Worm (Caenorhabditis elegans): ENCODE data around the gene T01D1.5.

Gene T01D1.5

DNA sequence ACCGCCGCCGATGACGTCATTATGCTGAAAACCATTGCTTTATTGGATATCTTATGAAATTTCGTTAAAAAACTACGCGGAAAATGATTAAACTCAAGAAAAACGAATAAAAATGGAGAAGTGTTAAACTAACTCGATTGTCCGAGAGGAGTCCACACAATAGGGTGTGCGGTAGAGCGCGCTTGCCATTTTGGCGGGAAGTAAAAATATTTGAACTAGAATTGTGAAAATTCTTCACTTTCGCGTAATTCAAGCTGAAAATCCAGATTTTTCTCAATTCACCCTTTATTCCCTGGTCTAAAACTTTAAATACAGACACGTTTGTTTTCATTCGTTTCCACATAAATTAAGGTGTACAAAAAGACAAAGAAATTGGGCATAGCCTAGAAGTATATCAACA lies 27.7 kb upstream of the T01D1.5 start, which contains the start of gene F48A11.4 (continued):
- TF ChIP-seq ama-1 (optimal IDR thresholded peaks at IDR 0.05) (peak; percentile 93), fkh-10 (GFP tag; optimal IDR thresholded peaks at IDR 0.05) (peak; percentile 51), lsy-12 (tag; optimal IDR thresholded peaks at IDR 0.05) (peak; percentile 92), skn-1 (tag; optimal IDR thresholded peaks at IDR 0.05) (peak; percentile 92), ceh-16 (tag; optimal IDR thresholded peaks at IDR 0.05) (no peak), R02D3.7 (tag; optimal IDR thresholded peaks at IDR 0.05) (peak; percentile 78), nfya-1 (tag; optimal IDR thresholded peaks at IDR 0.05; ENCODE audit: insufficient read depth) (peak; percentile 94), nhr-25 (tag; optimal IDR thresholded peaks at IDR 0.05) (peak; percentile 94), snpc-4 (tag; optimal IDR thresholded peaks at IDR 0.05) (peak; percentile 74), daf-12 (tag; optimal IDR thresholded peaks at IDR 0.05) (no peak), tbx-2 (tag; optimal IDR thresholded peaks at IDR 0.05) (peak; percentile 89), elt-2 (tag; optimal IDR thresholded peaks at IDR 0.05) (peak; percentile 64), fkh-2 (tag; optimal IDR thresholded peaks at IDR 0.05) (no peak), nhr-67 (tag; optimal IDR thresholded peaks at IDR 0.05) (no peak)

DNA sequence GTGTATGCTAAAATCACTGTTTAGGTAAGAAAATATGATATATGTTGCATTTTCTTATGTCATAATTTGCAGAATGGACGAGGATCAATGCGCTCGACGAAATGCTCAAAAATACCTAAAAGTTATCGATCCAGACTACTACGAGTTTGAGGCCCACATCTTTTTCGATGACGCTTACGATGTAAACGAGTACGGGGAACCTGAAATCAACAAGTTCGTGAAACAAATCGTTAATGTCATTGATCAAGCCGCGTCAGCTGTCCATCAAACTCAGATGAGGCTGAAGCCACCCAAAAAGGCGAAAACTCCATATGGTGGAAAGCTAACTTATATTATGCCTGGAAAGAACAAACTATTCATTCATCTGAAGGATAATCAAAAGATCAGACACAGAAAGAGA lies 19.2 kb upstream of the T01D1.5 start:
- TF ChIP-seq aly-2 (tag; optimal IDR thresholded peaks at IDR 0.05) (no peak), nhr-23 (tag; optimal IDR thresholded peaks at IDR 0.05) (no peak), tbx-2 (tag; optimal IDR thresholded peaks at IDR 0.05) (no peak), unc-62 (GFP tag; optimal IDR thresholded peaks at IDR 0.05) (no peak), ama-1 (optimal IDR thresholded peaks at IDR 0.05) (no peak)

DNA sequence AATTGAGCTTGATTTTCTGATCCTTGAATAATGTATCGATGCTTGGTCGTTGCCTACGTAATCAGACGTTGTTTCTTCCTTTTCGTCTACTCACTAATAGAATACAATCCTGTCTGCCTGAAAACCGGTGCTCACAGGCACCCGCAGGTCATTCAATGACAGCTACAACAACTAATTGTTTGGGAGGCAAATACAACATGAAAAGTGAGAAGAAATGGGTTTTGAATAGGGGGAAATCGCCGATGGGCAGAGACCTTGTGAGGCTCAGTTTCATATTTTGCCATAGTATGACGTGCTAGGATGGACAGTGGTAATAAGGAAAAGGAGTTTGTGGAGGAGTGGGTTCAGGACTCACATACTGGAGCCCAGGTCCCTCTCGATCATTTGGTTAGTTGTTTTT lies 7.8 kb upstream of the T01D1.5 start, which contains the start of gene chs-2:
TSS of gene chs-2 (plus strand) at position 301 of the 400 bp plus-strand sequence.
- TF ChIP-seq ama-1 (optimal IDR thresholded peaks at IDR 0.05) (no peak), tbx-2 (tag; optimal IDR thresholded peaks at IDR 0.05) (no peak), nhr-237 (tag; optimal IDR thresholded peaks at IDR 0.05) (no peak), nhr-76 (tag; optimal IDR thresholded peaks at IDR 0.05) (no peak), elt-2 (tag; optimal IDR thresholded peaks at IDR 0.05) (no peak), nhr-67 (tag; optimal IDR thresholded peaks at IDR 0.05) (no peak), ztf-11 (tag; optimal IDR thresholded peaks at IDR 0.05) (no peak)

DNA sequence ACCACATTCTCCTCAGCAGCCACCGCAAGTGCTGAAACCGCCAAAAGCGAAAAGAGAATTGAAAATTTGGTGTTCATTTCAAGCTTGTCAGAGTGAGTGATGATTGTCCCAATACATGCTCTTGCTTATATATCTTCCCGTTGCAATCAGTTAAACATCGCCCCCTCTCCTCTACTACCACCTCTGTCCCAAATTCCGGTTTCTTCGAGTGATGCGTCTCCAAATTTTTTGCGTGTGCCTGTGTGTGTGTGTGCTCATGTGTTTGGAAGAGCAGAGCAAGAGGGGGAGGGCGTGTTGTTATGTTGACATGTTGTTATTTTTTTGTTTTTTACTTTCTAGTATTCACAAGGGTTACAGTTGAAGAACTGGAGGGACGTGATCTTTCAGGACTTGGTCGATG lies 5.6 kb upstream of the T01D1.5 start, which contains the start of gene abu-11:
TSS of gene abu-11 (minus strand) at position 101 of the 400 bp plus-strand sequence.
- TF ChIP-seq mdl-1 (tag; optimal IDR thresholded peaks at IDR 0.05) (no peak), ZK546.5 (tag; optimal IDR thresholded peaks at IDR 0.05) (no peak), nhr-76 (tag; optimal IDR thresholded peaks at IDR 0.05) (no peak), pqm-1 (tag; optimal IDR thresholded peaks at IDR 0.05) (no peak), sea-2 (GFP tag; optimal IDR thresholded peaks at IDR 0.05) (no peak), nhr-43 (tag; optimal IDR thresholded peaks at IDR 0.05; ENCODE audit: poor library complexity, severe bottlenecking) (no peak), egl-27 (tag; optimal IDR thresholded peaks at IDR 0.05) (no peak), tbx-2 (tag; optimal IDR thresholded peaks at IDR 0.05) (no peak), egl-5 (tag; optimal IDR thresholded peaks at IDR 0.05) (no peak)

DNA sequence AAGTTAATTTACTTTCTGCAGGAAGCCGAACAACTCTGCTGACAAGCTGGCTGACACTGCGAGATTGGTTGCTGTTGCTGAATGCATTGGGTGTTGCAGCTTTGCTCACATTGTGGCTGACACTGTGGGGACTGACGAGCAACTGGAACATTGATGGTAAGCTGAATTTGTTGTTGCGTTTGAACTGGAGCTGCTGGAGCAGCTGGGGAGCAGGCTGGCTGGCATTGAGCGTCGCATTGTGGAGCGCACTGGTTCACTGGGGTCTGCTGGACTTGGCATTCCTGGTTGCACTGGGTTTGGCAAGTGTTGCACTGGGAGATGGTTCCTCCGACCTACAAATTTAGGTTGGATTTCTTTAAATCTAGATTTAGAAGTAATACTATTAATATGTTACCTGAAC lies 3.7 kb upstream of the T01D1.5 start:
- TF ChIP-seq pha-4 (tag; optimal IDR thresholded peaks at IDR 0.05) = no peak
- no peak for TF ChIP-seq ceh-16 (tag; optimal IDR thresholded peaks at IDR 0.05)
- TF ChIP-seq egl-5 (tag; optimal IDR thresholded peaks at IDR 0.05) = no peak

DNA sequence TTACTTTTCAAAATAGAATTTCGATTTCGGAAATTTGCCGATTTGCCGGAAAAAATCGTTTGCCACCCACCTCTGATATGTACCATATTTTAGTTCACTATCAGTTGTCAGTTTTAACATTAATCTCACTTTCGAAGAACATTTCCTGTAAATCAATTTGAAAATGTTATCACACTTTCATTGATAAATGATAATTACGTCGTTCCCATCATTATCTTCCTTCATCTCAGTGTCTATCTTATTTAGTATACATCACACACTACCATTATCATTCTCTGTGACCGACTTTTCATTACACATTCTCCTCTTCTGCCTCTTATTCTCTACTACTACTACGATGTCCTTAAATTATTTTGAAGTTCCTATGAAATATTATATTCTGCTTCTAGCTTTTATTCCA lies 2.4 kb downstream of the T01D1.5 start, which contains the start of gene T01D1.8:
TSS of gene T01D1.8 (plus strand) at position 236 of the 400 bp plus-strand sequence.
- TF ChIP-seq nhr-77 (tag; optimal IDR thresholded peaks at IDR 0.05) (no peak), nhr-23 (tag; optimal IDR thresholded peaks at IDR 0.05) (no peak), nhr-43 (tag; optimal IDR thresholded peaks at IDR 0.05; ENCODE audit: poor library complexity, severe bottlenecking) (no peak), nhr-12 (tag; optimal IDR thresholded peaks at IDR 0.05) (no peak), unc-62 (GFP tag; optimal IDR thresholded peaks at IDR 0.05) (no peak), ZK546.5 (tag; optimal IDR thresholded peaks at IDR 0.05) (no peak), nhr-76 (tag; optimal IDR thresholded peaks at IDR 0.05) (no peak), skn-1 (tag; optimal IDR thresholded peaks at IDR 0.05) (no peak), ceh-82 (tag; optimal IDR thresholded peaks at IDR 0.05) (no peak), fos-1 (tag; optimal IDR thresholded peaks at IDR 0.05) (no peak)

Data from whole organism, L3 larva.